Fruit fly (Drosophila melanogaster): ENCODE data around the gene CG8159.

The CG8159 gene

DNA sequence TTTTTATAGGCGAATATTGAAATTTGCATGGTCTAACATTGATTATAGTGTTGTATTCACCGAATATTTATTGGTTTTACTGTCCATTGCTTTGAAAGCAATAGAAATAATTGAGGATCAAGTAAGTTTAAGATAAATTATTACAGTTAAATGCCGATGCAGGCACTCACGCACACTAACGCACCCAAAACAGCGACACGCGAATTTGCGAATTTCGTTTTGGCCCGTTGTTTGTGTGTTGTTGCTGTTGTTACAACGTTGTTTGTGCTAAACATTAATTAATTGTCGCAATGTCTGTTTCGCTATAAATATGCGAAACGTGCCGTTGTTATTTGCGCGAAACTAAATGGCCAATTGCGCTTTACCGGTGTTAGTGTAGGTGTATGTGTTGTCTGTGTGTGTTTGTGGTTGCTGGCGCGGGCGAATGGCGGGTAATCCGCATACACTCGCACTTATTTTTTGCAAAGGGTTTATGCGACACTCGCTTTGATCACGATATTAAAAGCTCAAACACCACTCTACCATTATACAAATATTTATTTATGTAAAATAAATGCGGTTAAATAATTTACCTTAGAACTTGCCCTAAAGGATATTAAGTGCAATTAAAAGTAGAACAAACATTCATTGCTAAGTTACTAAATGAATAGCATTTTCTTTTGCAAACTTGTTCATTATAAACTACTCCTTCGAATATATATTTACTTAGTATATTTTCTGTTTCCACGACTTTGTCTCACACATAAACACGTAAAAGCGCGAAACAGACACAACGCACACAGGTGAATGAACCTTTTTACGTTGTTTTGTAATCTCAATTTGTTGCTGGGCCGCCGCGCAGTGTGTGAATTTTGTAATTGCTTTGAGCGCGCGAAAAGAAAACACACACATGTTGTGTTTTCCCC lies 21.5 kb downstream of the CG8159 start:
- TF ChIP-seq GATAd (GFP tag; optimal IDR thresholded peaks at IDR 0.05), result no peak
- no peak for TF ChIP-seq pan (optimal IDR thresholded peaks at IDR 0.05)
- TF ChIP-seq HLH106 (tag; optimal IDR thresholded peaks at IDR 0.05), result peak; percentile 88
- peak; percentile 15 for TF ChIP-seq dsf (GFP tag; optimal IDR thresholded peaks at IDR 0.05; ENCODE audit: borderline replicate concordance)
- TF ChIP-seq sv (GFP tag; optimal IDR thresholded peaks at IDR 0.05), result no peak
- TF ChIP-seq psq (GFP tag; optimal IDR thresholded peaks at IDR 0.05), result peak; percentile 57
- TF ChIP-seq fru (GFP tag; optimal IDR thresholded peaks at IDR 0.05), result peak; percentile 83
- TF ChIP-seq brk (GFP tag; optimal IDR thresholded peaks at IDR 0.05), result peak; percentile 59
- TF ChIP-seq ey (GFP tag; optimal IDR thresholded peaks at IDR 0.05), result peak; percentile 32
- peak; percentile 61 for TF ChIP-seq CG9705 (GFP tag; optimal IDR thresholded peaks at IDR 0.05)
- TF ChIP-seq OdsH (GFP tag; optimal IDR thresholded peaks at IDR 0.05), result peak; percentile 77
- TF ChIP-seq Jra (GFP tag; optimal IDR thresholded peaks at IDR 0.05), result no peak
- TF ChIP-seq foxo (GFP tag; optimal IDR thresholded peaks at IDR 0.05), result peak in 1 of 2 experiments; percentile 79
- no peak for TF ChIP-seq jim (GFP tag; optimal IDR thresholded peaks at IDR 0.05)
- no peak for TF ChIP-seq Hnf4 (GFP tag; optimal IDR thresholded peaks at IDR 0.05)
- TF ChIP-seq sage (GFP tag; optimal IDR thresholded peaks at IDR 0.05), result peak; percentile 60
- peak; percentile 80 for TF ChIP-seq h (GFP tag; optimal IDR thresholded peaks at IDR 0.05)
- TF ChIP-seq Hr83 (GFP tag; optimal IDR thresholded peaks at IDR 0.05; ENCODE audit: poor library complexity, severe bottlenecking), result no peak
- TF ChIP-seq Rel (GFP tag; optimal IDR thresholded peaks at IDR 0.05), result peak; percentile 12
- TF ChIP-seq Rel (tag; optimal IDR thresholded peaks at IDR 0.05), result peak; percentile 75
- TF ChIP-seq Mio (GFP tag; optimal IDR thresholded peaks at IDR 0.05), result no peak
- peak; percentile 10 for TF ChIP-seq CrebA (GFP tag; optimal IDR thresholded peaks at IDR 0.05; ENCODE audit: borderline replicate concordance)
- TF ChIP-seq N (GFP tag; optimal IDR thresholded peaks at IDR 0.05), result peak; percentile 40
- TF ChIP-seq rgr (GFP tag; optimal IDR thresholded peaks at IDR 0.05), result peak; percentile 74
- no peak for TF ChIP-seq Vsx2 (GFP tag; optimal IDR thresholded peaks at IDR 0.05; ENCODE audit: partially characterized antibody)
- no peak for TF ChIP-seq Dif (GFP tag; optimal IDR thresholded peaks at IDR 0.05; ENCODE audit: partially characterized antibody)
- TF ChIP-seq Abd-B (GFP tag; optimal IDR thresholded peaks at IDR 0.05), result no peak
- no peak for TF ChIP-seq Dfd (GFP tag; optimal IDR thresholded peaks at IDR 0.05)
- TF ChIP-seq dmrt93B (GFP tag; optimal IDR thresholded peaks at IDR 0.05), result peak; percentile 72
- no peak for TF ChIP-seq dl (GFP tag; optimal IDR thresholded peaks at IDR 0.05; ENCODE audit: insufficient read depth in 1 of 2, partially characterized antibody in 2 of 2)
- peak; percentile 55 for TF ChIP-seq br (GFP tag; optimal IDR thresholded peaks at IDR 0.05)
- peak; percentile 88 for TF ChIP-seq Sp1 (GFP tag; optimal IDR thresholded peaks at IDR 0.05)
- TF ChIP-seq tai (GFP tag; optimal IDR thresholded peaks at IDR 0.05), result no peak
- no peak for TF ChIP-seq Hr78 (GFP tag; optimal IDR thresholded peaks at IDR 0.05)
- peak; percentile 17 for TF ChIP-seq woc (GFP tag; optimal IDR thresholded peaks at IDR 0.05)
- no peak for TF ChIP-seq usp (GFP tag; optimal IDR thresholded peaks at IDR 0.05)
- no peak for TF ChIP-seq lola (GFP tag; optimal IDR thresholded peaks at IDR 0.05)
- peak; percentile 6 for TF ChIP-seq CG32264 (GFP tag; optimal IDR thresholded peaks at IDR 0.05)
- no peak for TF ChIP-seq Myc (optimal IDR thresholded peaks at IDR 0.05)

DNA sequence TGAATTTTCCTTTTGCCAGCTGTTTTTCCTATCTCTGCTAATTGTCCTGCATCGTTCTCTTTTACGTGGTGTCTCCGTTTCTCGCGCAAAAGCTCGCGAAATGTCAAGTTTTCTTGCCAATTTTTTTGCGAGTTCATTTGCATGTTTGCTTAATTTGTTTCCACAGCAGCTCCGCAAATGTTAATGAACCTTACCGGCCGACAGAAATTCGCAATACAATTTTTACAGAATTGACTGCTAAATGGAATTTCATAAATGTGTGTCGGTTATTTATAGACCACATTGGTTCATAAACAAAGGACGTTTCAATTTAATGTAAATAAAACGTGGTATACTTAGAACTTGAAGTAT lies 22.1 kb downstream of the CG8159 start:
- peak; percentile 52 for TF ChIP-seq rgr (GFP tag; optimal IDR thresholded peaks at IDR 0.05)
- no peak for TF ChIP-seq jim (GFP tag; optimal IDR thresholded peaks at IDR 0.05)
- no peak for TF ChIP-seq Mio (GFP tag; optimal IDR thresholded peaks at IDR 0.05)
- TF ChIP-seq Vsx2 (GFP tag; optimal IDR thresholded peaks at IDR 0.05; ENCODE audit: partially characterized antibody), result no peak
- no peak for TF ChIP-seq psq (GFP tag; optimal IDR thresholded peaks at IDR 0.05)
- TF ChIP-seq Hr83 (GFP tag; optimal IDR thresholded peaks at IDR 0.05; ENCODE audit: poor library complexity, severe bottlenecking), result peak; percentile 86
- no peak for TF ChIP-seq dmrt93B (GFP tag; optimal IDR thresholded peaks at IDR 0.05)
- no peak for TF ChIP-seq Hnf4 (GFP tag; optimal IDR thresholded peaks at IDR 0.05)
- no peak for TF ChIP-seq CrebA (GFP tag; optimal IDR thresholded peaks at IDR 0.05; ENCODE audit: borderline replicate concordance)
